Worm (Caenorhabditis elegans): Measurements from ENCODE around the gene C44B7.5.

Gene C44B7.5

DNA sequence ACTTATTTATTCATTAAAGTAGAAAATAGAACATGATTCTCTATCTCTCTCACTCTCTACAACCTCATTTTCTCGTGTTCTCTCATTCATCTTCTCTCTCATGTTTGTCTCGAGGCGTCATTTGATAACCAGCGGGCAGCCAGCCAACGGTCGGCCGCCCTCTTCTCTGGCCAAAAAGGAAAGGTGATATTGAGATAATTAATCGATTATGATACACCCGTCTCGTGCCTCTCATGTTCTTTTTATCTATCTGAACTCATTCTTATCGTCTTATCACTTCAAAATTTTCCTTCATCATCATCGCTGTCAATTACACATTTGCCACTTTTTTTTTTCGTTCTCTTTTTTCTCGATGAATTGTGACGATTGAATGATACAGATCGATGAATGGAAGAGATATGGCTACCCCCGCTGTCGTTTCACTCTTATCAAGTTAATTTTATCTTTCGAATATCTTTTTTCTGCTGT lies 29.7 kb downstream of the C44B7.5 start (continued):
- TF ChIP-seq nhr-77 (tag; optimal IDR thresholded peaks at IDR 0.05) (peak; percentile 96), zfp-3 (GFP tag; conservative IDR thresholded peaks at IDR 0.05) (0 out of 2 replicates have a peak, but pooled peaks have one; percentile 49), skn-1 (tag; optimal IDR thresholded peaks at IDR 0.05) (no peak), sdz-12 (GFP tag; optimal IDR thresholded peaks at IDR 0.05) (no peak), F44E2.7 (GFP tag; IDR thresholded peaks at IDR 0.05) (no peak), arid-1 (GFP tag; conservative IDR thresholded peaks at IDR 0.05) (peak; percentile 75; the same call in 1 of the 2 replicates), unc-130 (GFP tag; optimal IDR thresholded peaks at IDR 0.05) (no peak), lin-38 (GFP tag; IDR thresholded peaks at IDR 0.05) (peak; percentile 58), T20F7.1 (GFP tag; optimal IDR thresholded peaks at IDR 0.05) (peak; percentile 78), php-3 (GFP tag; IDR thresholded peaks at IDR 0.05) (peak; percentile 94), nhr-41 (GFP tag; IDR thresholded peaks at IDR 0.05) (peak; percentile 94), dpl-1 (GFP tag; optimal IDR thresholded peaks at IDR 0.05) (peak; percentile 11), saeg-2 (GFP tag; IDR thresholded peaks at IDR 0.05) (peak; percentile 62; the same call in 1 of the 2 replicates), ctbp-1 (GFP tag; IDR thresholded peaks at IDR 0.05) (peak; percentile 60; the same call in 1 of the 2 replicates), gei-8 (GFP tag; optimal IDR thresholded peaks at IDR 0.05) (peak; percentile 72), daf-16 (GFP tag; optimal IDR thresholded peaks at IDR 0.05) (peak; percentile 28 to 85), daf-16 (tag; optimal IDR thresholded peaks at IDR 0.05) (peak; percentile 93), nhr-42 (GFP tag; IDR thresholded peaks at IDR 0.05) (no peak; the same call in 1 of the 2 replicates), duxl-1 (tag; optimal IDR thresholded peaks at IDR 0.05; ENCODE audit: poor library complexity) (peak; percentile 1), F10B5.3 (tag; optimal IDR thresholded peaks at IDR 0.05) (no peak), nhr-25 (tag; optimal IDR thresholded peaks at IDR 0.05; ENCODE audit: borderline replicate concordance, insufficient read depth) (peak; percentile 48), hlh-30 (tag; optimal IDR thresholded peaks at IDR 0.05; ENCODE audit: insufficient read depth) (peak; percentile 97), madf-5 (GFP tag; IDR thresholded peaks at IDR 0.05) (no peak), nhr-11 (tag; optimal IDR thresholded peaks at IDR 0.05) (peak; percentile 9), dmd-9 (GFP tag; IDR thresholded peaks at IDR 0.05) (no peak), ceh-62 (tag; optimal IDR thresholded peaks at IDR 0.05) (no peak), F26F4.8 (GFP tag; conservative IDR thresholded peaks at IDR 0.05) (no peak), madf-9 (GFP tag; conservative IDR thresholded peaks at IDR 0.05) (no peak), unc-39 (tag; optimal IDR thresholded peaks at IDR 0.05) (no peak), ama-1 (optimal IDR thresholded peaks at IDR 0.05) (no peak), egl-27 (tag; optimal IDR thresholded peaks at IDR 0.05) (peak; percentile 96), hmg-1.1 (GFP tag; IDR thresholded peaks at IDR 0.05) (0 out of 2 replicates have a peak, but pooled peaks have one; percentile 33), snpc-4 (tag; optimal IDR thresholded peaks at IDR 0.05) (no peak), ceh-44 (GFP tag; IDR thresholded peaks at IDR 0.05) (no peak), pqm-1 (tag; optimal IDR thresholded peaks at IDR 0.05) (peak; percentile 99), mxl-3 (GFP tag; optimal IDR thresholded peaks at IDR 0.05) (peak; percentile 94), aha-1 (tag) (peak; percentile 97), ces-1 (GFP tag; optimal IDR thresholded peaks at IDR 0.05) (no peak), lim-7 (GFP tag; IDR thresholded peaks at IDR 0.05) (no peak), Y105C5A.15 (GFP tag; IDR thresholded peaks at IDR 0.05) (no peak), fos-1 (tag; optimal IDR thresholded peaks at IDR 0.05) (peak; percentile 59), hlh-11 (tag; optimal IDR thresholded peaks at IDR 0.05) (peak; percentile 99), zip-2 (tag; optimal IDR thresholded peaks at IDR 0.05) (peak; percentile 36), zfp-2 (tag; optimal IDR thresholded peaks at IDR 0.05) (no peak), nhr-10 (tag; optimal IDR thresholded peaks at IDR 0.05) (peak; percentile 92), Y75B8A.6 (GFP tag; IDR thresholded peaks at IDR 0.05) (no peak), daf-19 (GFP tag; conservative IDR thresholded peaks at IDR 0.05) (no peak), tra-1 (GFP tag; IDR thresholded peaks at IDR 0.05) (peak; percentile 99), mep-1 (tag; optimal IDR thresholded peaks at IDR 0.05) (peak; percentile 84), mes-2 (tag; optimal IDR thresholded peaks at IDR 0.05; ENCODE audit: poor library complexity, severe bottlenecking) (peak; percentile 69), unc-62 (GFP tag; optimal IDR thresholded peaks at IDR 0.05 in 1 of 2) (peak in 1 of 2 experiments; percentile 99), unc-62 (tag; optimal IDR thresholded peaks at IDR 0.05) (no peak)
